Fruit fly (Drosophila melanogaster) whole organism, prepupa: Measurements from ENCODE around the gene Larp4B.

Source experiments
- Blimp-1 ChIP-seq: fragments of 200-800 bp; sonication (Bioruptor generic); optimal IDR thresholded peaks from 3 replicates; lab custom pipeline; 2017; ENCODE audit warnings: missing biosample characterization, missing genetic modification characterization, mild to moderate bottlenecking, moderate library complexity, missing genetic modification reagents
- CG10631 ChIP-seq: fragments of 200-800 bp; sonication (Bioruptor generic); optimal IDR thresholded peaks from 2 replicates; lab custom pipeline; 2016; ENCODE audit warnings: missing biosample characterization, missing genetic modification characterization
- CG11294 ChIP-seq: fragments of 200-800 bp; sonication (Bioruptor generic); IDR thresholded peaks from 2 replicates; pipeline ENCODE4 v1.3.6; 2022; ENCODE audit warnings: missing biosample characterization, missing genetic modification characterization
- CG11762 ChIP-seq: fragments of 200-800 bp; sonication (Bioruptor generic); optimal IDR thresholded peaks from 3 replicates; lab custom pipeline; 2016; ENCODE audit warnings: missing biosample characterization, missing genetic modification characterization; ENCODE audit not compliant: insufficient read depth
- CG11902 ChIP-seq: fragments of 200-800 bp; sonication (Bioruptor generic); optimal IDR thresholded peaks from 3 replicates; lab custom pipeline; 2016; ENCODE audit warnings: missing biosample characterization, missing genetic modification characterization
- CG1621 ChIP-seq: fragments of 200-800 bp; sonication (Bioruptor generic); optimal IDR thresholded peaks from 3 replicates; lab custom pipeline; 2018; ENCODE audit warnings: missing biosample characterization, mild to moderate bottlenecking, missing genetic modification characterization
- CG16779 ChIP-seq: fragments of 200-800 bp; sonication (Bioruptor generic); optimal IDR thresholded peaks from 3 replicates; lab custom pipeline; 2017; ENCODE audit warnings: missing biosample characterization, mild to moderate bottlenecking, missing genetic modification characterization
- CG3032 ChIP-seq: fragments of 200-800 bp; optimal IDR thresholded peaks from 2 replicates; lab custom pipeline; 2019; ENCODE audit warnings: missing biosample characterization, mild to moderate bottlenecking, missing genetic modification characterization, moderate library complexity
- CG31627 ChIP-seq: fragments of 200-800 bp; sonication (Bioruptor generic); optimal IDR thresholded peaks from 3 replicates; lab custom pipeline; 2016; ENCODE audit warnings: missing biosample characterization, missing genetic modification characterization
- CG32006 ChIP-seq: fragments of 200-800 bp; sonication (Bioruptor generic); optimal IDR thresholded peaks from 3 replicates; lab custom pipeline; 2017; ENCODE audit warnings: missing biosample characterization, mild to moderate bottlenecking, missing genetic modification characterization
- CG34406 ChIP-seq: fragments of 200-800 bp; sonication (Bioruptor generic); optimal IDR thresholded peaks from 3 replicates; lab custom pipeline; 2016; ENCODE audit warnings: missing biosample characterization, missing genetic modification characterization
- CG3919 ChIP-seq: fragments of 200-800 bp; sonication (Bioruptor generic); optimal IDR thresholded peaks from 3 replicates; lab custom pipeline; 2016; ENCODE audit warnings: missing biosample characterization, missing genetic modification characterization
- CG4318 ChIP-seq: fragments of 200-800 bp; sonication (Bioruptor generic); optimal IDR thresholded peaks from 3 replicates; lab custom pipeline; 2017; ENCODE audit warnings: missing biosample characterization, mild to moderate bottlenecking, missing genetic modification characterization
- CG6276 ChIP-seq: fragments of 200-800 bp; sonication (Bioruptor generic); optimal IDR thresholded peaks from 2 replicates; lab custom pipeline; 2017; ENCODE audit warnings: missing biosample characterization, mild to moderate bottlenecking, missing genetic modification characterization
- CG6792 ChIP-seq: fragments of 200-800 bp; sonication (Bioruptor generic); optimal IDR thresholded peaks from 3 replicates; lab custom pipeline; 2016; ENCODE audit warnings: missing biosample characterization, missing genetic modification characterization
- CG6808 ChIP-seq: fragments of 200-800 bp; sonication (Bioruptor generic); optimal IDR thresholded peaks from 3 replicates; lab custom pipeline; 2017; ENCODE audit warnings: missing biosample characterization, missing genetic modification characterization, mild to moderate bottlenecking, moderate library complexity, missing genetic modification reagents
- CG6854 ChIP-seq: fragments of 200-800 bp; sonication (Bioruptor generic); optimal IDR thresholded peaks from 2 replicates; lab custom pipeline; 2017; ENCODE audit warnings: missing biosample characterization, mild to moderate bottlenecking, missing genetic modification characterization
- CG7368 ChIP-seq: fragments of 200-800 bp; sonication (Bioruptor generic); optimal IDR thresholded peaks from 3 replicates; lab custom pipeline; 2016; ENCODE audit warnings: missing biosample characterization, missing genetic modification characterization
- CG8119 ChIP-seq: fragments of 200-800 bp; sonication (Bioruptor generic); IDR thresholded peaks from 3 replicates; pipeline ENCODE4 v1.3.6; 2022; ENCODE audit warnings: missing biosample characterization, missing genetic modification characterization
- CG8319 ChIP-seq: fragments of 200-800 bp; sonication (Bioruptor generic); optimal IDR thresholded peaks from 3 replicates; lab custom pipeline; 2016; ENCODE audit warnings: missing biosample characterization, missing genetic modification characterization
- CG8632 ChIP-seq: fragments of 200-800 bp; sonication (Bioruptor generic); optimal IDR thresholded peaks from 3 replicates; lab custom pipeline; 2016; ENCODE audit warnings: missing biosample characterization, missing genetic modification characterization
- CG9139 ChIP-seq: fragments of 200-800 bp; sonication (Bioruptor generic); optimal IDR thresholded peaks from 3 replicates; lab custom pipeline; 2017; ENCODE audit warnings: missing biosample characterization, mild to moderate bottlenecking, missing genetic modification characterization
- Eip75B ChIP-seq: fragments of 200-800 bp; sonication (Bioruptor generic); optimal IDR thresholded peaks from 3 replicates; lab custom pipeline; 2016; ENCODE audit warnings: missing biosample characterization, missing genetic modification characterization
- Eip78C ChIP-seq: fragments of 200-800 bp; sonication (Bioruptor generic); peaks from one replicate; lab custom pipeline; 2016; ENCODE audit warnings: missing biosample characterization, missing genetic modification characterization
- Eip93F ChIP-seq: fragments of 200-800 bp; sonication (Bioruptor generic); optimal IDR thresholded peaks from 2 replicates; lab custom pipeline; 2016; ENCODE audit warnings: missing biosample characterization, mild to moderate bottlenecking, missing genetic modification characterization
- Ets96B ChIP-seq: fragments of 200-800 bp; optimal IDR thresholded peaks from 2 replicates; lab custom pipeline; 2019; ENCODE audit warnings: missing biosample characterization, mild to moderate bottlenecking, missing genetic modification characterization, moderate library complexity
- Hr38 ChIP-seq: sonication (Bioruptor generic); optimal IDR thresholded peaks from 2 replicates; lab custom pipeline; 2016; ENCODE audit warnings: missing biosample characterization, missing genetic modification characterization
- Hr4 ChIP-seq: fragments of 200-800 bp; sonication (Bioruptor generic); optimal IDR thresholded peaks from 3 replicates; lab custom pipeline; 2016; ENCODE audit warnings: missing biosample characterization, missing genetic modification characterization
- Lpt ChIP-seq: fragments of 200-800 bp; sonication (Bioruptor generic); optimal IDR thresholded peaks from 3 replicates; lab custom pipeline; 2016; ENCODE audit warnings: missing biosample characterization, missing genetic modification characterization
- OdsH ChIP-seq: fragments of 200-800 bp; sonication (Bioruptor generic); optimal IDR thresholded peaks from 3 replicates; lab custom pipeline; 2016; ENCODE audit warnings: missing biosample characterization, missing genetic modification characterization
- Smox ChIP-seq: fragments of 200-800 bp; sonication (Bioruptor generic); optimal IDR thresholded peaks from 3 replicates; lab custom pipeline; 2016; ENCODE audit warnings: missing biosample characterization, missing genetic modification characterization
- Sox102F ChIP-seq: fragments of 200-800 bp; sonication (Bioruptor generic); optimal IDR thresholded peaks from 2 replicates; lab custom pipeline; 2016; ENCODE audit warnings: missing biosample characterization, mild to moderate bottlenecking, missing genetic modification characterization
- Sox14 ChIP-seq: fragments of 200-800 bp; sonication (Bioruptor generic); optimal IDR thresholded peaks from 3 replicates; lab custom pipeline; 2016; ENCODE audit warnings: missing biosample characterization, missing genetic modification characterization
- Sox15 ChIP-seq: fragments of 200-800 bp; sonication (Bioruptor generic); optimal IDR thresholded peaks from 3 replicates; lab custom pipeline; 2016; ENCODE audit warnings: missing biosample characterization, missing genetic modification characterization
- achi ChIP-seq: fragments of 200-800 bp; sonication (Bioruptor generic); optimal IDR thresholded peaks from 3 replicates; lab custom pipeline; 2016; ENCODE audit warnings: missing biosample characterization, missing genetic modification characterization
- acj6 ChIP-seq: fragments of 200-800 bp; sonication (Bioruptor generic); optimal IDR thresholded peaks from 3 replicates; lab custom pipeline; 2016; ENCODE audit warnings: missing biosample characterization, missing genetic modification characterization
- dac ChIP-seq: fragments of 200-800 bp; sonication (Bioruptor generic); optimal IDR thresholded peaks from 2 replicates; lab custom pipeline; 2017; ENCODE audit warnings: missing biosample characterization, mild to moderate bottlenecking, missing genetic modification characterization
- dsx ChIP-seq: fragments of 200-800 bp; optimal IDR thresholded peaks from 3 replicates; lab custom pipeline; 2019; ENCODE audit warnings: missing biosample characterization, mild to moderate bottlenecking, missing genetic modification characterization, moderate library complexity; ENCODE audit not compliant: poor library complexity, severe bottlenecking
- eg ChIP-seq: fragments of 200-800 bp; sonication (Bioruptor generic); IDR thresholded peaks from 3 replicates; pipeline ENCODE4 v1.3.6; 2022; ENCODE audit warnings: missing biosample characterization, missing genetic modification characterization
- esn ChIP-seq: fragments of 200-800 bp; sonication (Bioruptor generic); optimal IDR thresholded peaks from 2 replicates; lab custom pipeline; 2016; ENCODE audit warnings: missing biosample characterization, mild to moderate bottlenecking, missing genetic modification characterization, moderate library complexity
- fd59A ChIP-seq: fragments of 200-800 bp; sonication (Bioruptor generic); optimal IDR thresholded peaks from 2 replicates; lab custom pipeline; 2017; ENCODE audit warnings: missing biosample characterization, mild to moderate bottlenecking, missing genetic modification characterization, missing genetic modification reagents
- fd85E ChIP-seq: fragments of 200-800 bp; sonication (Bioruptor generic); optimal IDR thresholded peaks from 3 replicates; lab custom pipeline; 2016; ENCODE audit warnings: missing biosample characterization, missing genetic modification characterization
- fkh ChIP-seq: fragments of 200-800 bp; sonication (Bioruptor generic); optimal IDR thresholded peaks from 3 replicates; lab custom pipeline; 2017; ENCODE audit warnings: missing biosample characterization, mild to moderate bottlenecking, missing genetic modification characterization, moderate library complexity
- lz ChIP-seq: fragments of 200-800 bp; sonication (Bioruptor generic); optimal IDR thresholded peaks from 3 replicates; lab custom pipeline; 2016; ENCODE audit warnings: missing biosample characterization, missing genetic modification characterization
- net ChIP-seq: fragments of 200-800 bp; sonication (Bioruptor generic); optimal IDR thresholded peaks from 3 replicates; lab custom pipeline; 2016; ENCODE audit warnings: missing biosample characterization, missing genetic modification characterization
- salr ChIP-seq, 2 experiments: fragments of 200-800 bp; sonication (Bioruptor generic); optimal IDR thresholded peaks; 3 replicates each; lab custom pipeline; 2016 to 2018; ENCODE audit warnings: missing biosample characterization in 2 of 2, missing genetic modification characterization in 2 of 2, mild to moderate bottlenecking in 1 of 2
- ss ChIP-seq, 2 experiments: fragments of 200-800 bp; sonication (Bioruptor generic); optimal IDR thresholded peaks; 2 replicates in 1 of 2; 3 replicates in 1 of 2; lab custom pipeline; 2017 to 2018; ENCODE audit warnings: mild to moderate bottlenecking in 2 of 2, missing biosample characterization in 2 of 2, missing genetic modification characterization in 2 of 2, moderate library complexity in 1 of 2
- svp ChIP-seq: fragments of 200-800 bp; sonication (Bioruptor generic); peaks from one replicate; lab custom pipeline; 2016; ENCODE audit warnings: missing biosample characterization, missing genetic modification characterization
- vri ChIP-seq: fragments of 200-800 bp; sonication (Bioruptor generic); optimal IDR thresholded peaks from 3 replicates; lab custom pipeline; 2016; ENCODE audit warnings: missing biosample characterization, mild to moderate bottlenecking, missing genetic modification characterization

Gene Larp4B

DNA sequence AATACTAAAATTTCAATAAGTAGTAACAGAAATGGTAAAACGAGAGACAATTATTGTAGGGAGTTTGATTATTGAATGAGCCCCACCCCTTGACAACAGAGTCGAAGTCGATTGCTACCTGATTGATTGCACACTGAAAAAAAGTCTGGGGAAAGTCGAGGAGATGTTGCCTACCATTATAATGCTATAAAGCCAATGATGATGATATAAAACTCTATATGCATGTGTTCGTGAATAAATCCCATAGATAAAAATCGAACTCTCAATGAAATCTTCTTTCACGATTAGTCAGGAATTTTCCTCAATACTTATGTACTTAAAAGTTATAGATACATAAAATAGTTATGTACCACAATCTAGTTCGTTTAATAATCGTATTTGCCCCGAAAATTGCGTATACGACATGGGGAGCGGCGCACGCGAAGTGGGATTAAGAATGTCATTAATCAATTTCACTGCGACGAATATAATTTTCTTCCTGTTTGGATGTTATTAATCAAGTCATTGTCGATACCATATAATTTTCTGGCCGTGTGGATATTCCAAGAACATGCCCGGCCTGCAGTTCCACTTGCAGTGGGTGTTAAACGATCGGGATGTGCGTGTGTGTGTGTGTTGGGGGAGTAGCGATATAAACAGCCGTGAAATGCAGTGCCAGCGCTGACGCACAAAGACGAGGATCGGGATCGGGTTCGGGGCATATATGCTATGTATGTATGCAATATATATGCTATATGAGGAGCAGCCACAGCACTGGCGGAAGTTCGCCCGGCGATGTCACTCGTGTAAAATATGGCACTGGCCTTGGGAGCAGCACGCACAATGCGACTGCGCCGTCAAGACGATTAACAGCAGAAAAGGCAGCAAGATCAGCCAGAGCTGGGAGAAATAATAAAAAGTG, 19.9 kb downstream of the Larp4B start, which contains the start of gene CG12078 (continued):
- TF ChIP-seq OdsH (no peak), CG6276 (no peak), CG31627 (GFP tag; lab: Kevin White, UChicago) (peak; percentile 3), CG11294 (no peak), CG8119 (no peak), Eip93F (GFP tag; lab: Kevin White, UChicago) (no peak), Sox102F (GFP tag; lab: Kevin White, UChicago) (no peak), CG7368 (no peak), CG34406 (GFP tag; lab: Kevin White, UChicago) (no peak), svp (GFP tag; lab: Kevin White, UChicago) (peak; percentile 65), lz (peak; percentile 9), CG32006 (no peak), fd59A (GFP tag; lab: Kevin White, UChicago) (peak; percentile 13), Blimp-1 (GFP tag; lab: Kevin White, UChicago) (no peak), esn (peak; percentile 46), ss (GFP tag; optimal IDR thresholded peaks at IDR 0.05; lab: Kevin White, UChicago) (no peak), acj6 (GFP tag; lab: Kevin White, UChicago) (no peak), dac (GFP tag; lab: Kevin White, UChicago) (no peak), eg (no peak), CG16779 (tag; lab: Kevin White, UChicago) (no peak), Hr38 (GFP tag; lab: Kevin White, UChicago) (no peak), salr (GFP tag; optimal IDR thresholded peaks at IDR 0.05; lab: Kevin White, UChicago) (no peak), net (GFP tag; lab: Kevin White, UChicago) (no peak), CG11902 (GFP tag; lab: Kevin White, UChicago) (no peak), Sox14 (GFP tag; lab: Kevin White, UChicago) (no peak), Hr4 (GFP tag; lab: Kevin White, UChicago) (no peak), Eip78C (GFP tag; lab: Kevin White, UChicago) (peak; percentile 74), dsx (GFP tag; lab: Kevin White, UChicago) (no peak), CG6808 (GFP tag; lab: Kevin White, UChicago) (no peak), fd85E (GFP tag; lab: Kevin White, UChicago) (no peak), CG1621 (tag; lab: Kevin White, UChicago) (no peak), CG3919 (GFP tag; lab: Kevin White, UChicago) (no peak), Sox15 (GFP tag; lab: Kevin White, UChicago) (no peak)

DNA sequence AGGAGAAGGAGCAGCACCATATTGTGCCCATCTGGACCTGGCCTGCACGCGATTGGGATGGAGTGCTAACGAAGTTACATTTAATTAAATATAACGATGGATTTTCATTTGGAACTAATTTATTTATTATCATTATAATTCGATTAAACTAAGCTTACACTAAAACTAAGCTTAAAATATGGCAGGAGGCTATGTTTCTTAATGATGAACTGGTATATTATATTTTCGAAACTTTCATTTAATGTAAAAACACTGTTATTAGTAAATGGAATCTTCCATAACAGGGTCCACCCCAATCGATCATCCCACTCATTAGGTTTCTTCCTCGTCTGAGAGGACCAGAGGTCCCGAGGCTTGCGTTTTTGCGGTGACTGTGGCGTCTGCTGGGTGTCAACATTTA, 20.6 kb downstream of the Larp4B start:
- peak; percentile 88 for TF ChIP-seq Smox (GFP tag; lab: Kevin White, UChicago)
- no peak for TF ChIP-seq CG6854 (GFP tag; lab: Kevin White, UChicago)
- no peak for TF ChIP-seq Hr38 (GFP tag; lab: Kevin White, UChicago)
- peak; percentile 85 for TF ChIP-seq Eip93F (GFP tag; lab: Kevin White, UChicago)
- TF ChIP-seq CG1621 (tag; lab: Kevin White, UChicago): peak; percentile 88
- TF ChIP-seq CG9139 (GFP tag; lab: Kevin White, UChicago): peak; percentile 74
- TF ChIP-seq Ets96B (tag; lab: Kevin White, UChicago): peak; percentile 92
- peak; percentile 87 for TF ChIP-seq achi (GFP tag; lab: Kevin White, UChicago)
- TF ChIP-seq CG10631 (GFP tag; lab: Kevin White, UChicago): peak; percentile 88
- TF ChIP-seq CG3032 (tag; lab: Kevin White, UChicago): peak; percentile 92
- TF ChIP-seq CG11762 (GFP tag; lab: Kevin White, UChicago): peak; percentile 79
- TF ChIP-seq CG8319: peak; percentile 68
- TF ChIP-seq CG4318 (GFP tag; lab: Kevin White, UChicago): no peak
- TF ChIP-seq fkh (GFP tag; lab: Kevin White, UChicago): no peak
- TF ChIP-seq esn: peak; percentile 89
- peak; percentile 81 for TF ChIP-seq vri (GFP tag; lab: Kevin White, UChicago)
- TF ChIP-seq CG6792 (GFP tag; lab: Kevin White, UChicago): peak; percentile 87
- peak; percentile 91 for TF ChIP-seq Eip75B (GFP tag; lab: Kevin White, UChicago)
- TF ChIP-seq CG3919 (GFP tag; lab: Kevin White, UChicago): peak; percentile 78
- TF ChIP-seq CG11294: no peak
- peak; percentile 92 for TF ChIP-seq CG8632 (GFP tag; lab: Kevin White, UChicago)
- TF ChIP-seq Lpt: peak; percentile 43
- peak; percentile 82 for TF ChIP-seq lz
- TF ChIP-seq CG6276: no peak
- TF ChIP-seq CG6808 (GFP tag; lab: Kevin White, UChicago): peak; percentile 91
